Worm (Caenorhabditis elegans): ENCODE results near the gene Y111B2A.21.

DNA sequence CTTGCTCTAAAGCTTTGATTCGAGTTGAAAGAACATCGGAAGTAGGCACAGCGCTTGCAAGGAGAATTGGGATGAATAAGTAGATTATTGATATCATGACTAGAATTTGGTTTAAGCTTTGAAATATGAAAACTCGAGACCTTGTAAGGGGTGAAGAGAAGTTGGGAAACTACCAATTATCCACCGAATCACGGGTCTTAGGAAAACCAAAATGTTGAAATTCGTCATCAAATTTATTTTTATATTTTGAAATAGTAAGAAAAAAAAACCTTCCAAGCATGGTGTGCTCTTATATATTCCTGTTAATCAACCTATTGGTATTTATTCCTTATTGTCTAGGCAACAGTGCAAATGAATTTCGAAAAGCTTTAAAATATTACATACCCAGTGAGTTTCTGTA is 4.6 kb downstream of the Y111B2A.21 start, which contains the start of the genes irld-60 and irld-20:
- TF ChIP-seq ets-5 (GFP tag; IDR thresholded peaks at IDR 0.05) (no peak), dpl-1 (GFP tag; optimal IDR thresholded peaks at IDR 0.05) (no peak), nhr-76 (tag; optimal IDR thresholded peaks at IDR 0.05) (no peak), snu-23 (GFP tag; optimal IDR thresholded peaks at IDR 0.05) (no peak), zag-1 (tag; optimal IDR thresholded peaks at IDR 0.05) (no peak), sptf-1 (tag; optimal IDR thresholded peaks at IDR 0.05) (no peak), nhr-20 (tag; optimal IDR thresholded peaks at IDR 0.05) (no peak), elt-3 (tag; optimal IDR thresholded peaks at IDR 0.05) (no peak), ama-1 (optimal IDR thresholded peaks at IDR 0.05) (no peak), ces-1 (GFP tag; optimal IDR thresholded peaks at IDR 0.05) (no peak)
